Worm (Caenorhabditis elegans): ENCODE measurements around the gene memi-2.

- TF ChIP-seq hlh-12 (tag; optimal IDR thresholded peaks at IDR 0.05) (no peak), D2030.7 (GFP tag; IDR thresholded peaks at IDR 0.05) (no peak), unc-62 (GFP tag; optimal IDR thresholded peaks at IDR 0.05) (no peak), egl-44 (GFP tag; IDR thresholded peaks at IDR 0.05) (no peak), T26A5.8 (tag; optimal IDR thresholded peaks at IDR 0.05) (no peak), snpc-3.4 (tag; optimal IDR thresholded peaks at IDR 0.05) (no peak), nhr-80 (tag; optimal IDR thresholded peaks at IDR 0.05) (no peak), Y79H2A.3 (GFP tag; conservative IDR thresholded peaks at IDR 0.05) (no peak), chd-7 (tag; optimal IDR thresholded peaks at IDR 0.05) (no peak), F37B4.10 (GFP tag; IDR thresholded peaks at IDR 0.05) (no peak), lin-40 (tag; optimal IDR thresholded peaks at IDR 0.05) (no peak), lsl-1 (GFP tag; optimal IDR thresholded peaks at IDR 0.05) (no peak), Y53G8AR.9 (GFP tag; conservative IDR thresholded peaks at IDR 0.05) (no peak), snpc-4 (GFP tag; optimal IDR thresholded peaks at IDR 0.05) (no peak), snpc-4 (tag; optimal IDR thresholded peaks at IDR 0.05) (no peak)
Observed at ce11 chrIV:13408018-13408417, 7.7 kb upstream of the memi-2 start, which contains the start of gene Y62E10A.19.

Measured in whole organism, young adult.